Worm (Caenorhabditis elegans) whole organism, L3 larva: ENCODE measurements around the gene col-174.

Source experiments
- R02D3.7 ChIP-seq: fragments of 150-350 bp; optimal IDR thresholded peaks from 2 replicates; lab custom pipeline; 2014; ENCODE audit warnings: missing biosample characterization, missing genetic modification characterization
- ama-1 ChIP-seq: fragments of 150-350 bp; optimal IDR thresholded peaks from 2 replicates; lab custom pipeline; 2018
- ceh-82 ChIP-seq: fragments of 150-350 bp; optimal IDR thresholded peaks from 2 replicates; lab custom pipeline; 2014; ENCODE audit warnings: missing biosample characterization, missing genetic modification characterization
- ceh-9 ChIP-seq: sonication (generic microtip); optimal IDR thresholded peaks from 2 replicates; lab custom pipeline; 2018; ENCODE audit warnings: missing biosample characterization, missing genetic modification characterization
- daf-12 ChIP-seq: fragments of 150-350 bp; optimal IDR thresholded peaks from 2 replicates; lab custom pipeline; 2014; ENCODE audit warnings: missing biosample characterization, missing genetic modification reagents, missing genetic modification characterization
- egl-27 ChIP-seq: sonication (generic microtip); optimal IDR thresholded peaks from 4 replicates; lab custom pipeline; 2017; ENCODE audit warnings: missing biosample characterization, missing genetic modification reagents, missing genetic modification characterization
- nhr-11 ChIP-seq: fragments of 150-350 bp; optimal IDR thresholded peaks from 2 replicates; lab custom pipeline; 2014; ENCODE audit warnings: missing biosample characterization, missing genetic modification characterization
- nhr-28 ChIP-seq: fragments of 150-350 bp; optimal IDR thresholded peaks from 2 replicates; lab custom pipeline; 2014; ENCODE audit warnings: missing biosample characterization, missing genetic modification characterization
- nhr-77 ChIP-seq: fragments of 150-350 bp; optimal IDR thresholded peaks from 2 replicates; lab custom pipeline; 2014; ENCODE audit warnings: missing biosample characterization, missing genetic modification characterization
- tbx-2 ChIP-seq: sonication (generic microtip); optimal IDR thresholded peaks from 2 replicates; lab custom pipeline; 2016; ENCODE audit warnings: mild to moderate bottlenecking, missing genetic modification characterization, missing compliant biosample characterization
- unc-62 ChIP-seq: fragments of 150-350 bp; sonication (generic microtip); optimal IDR thresholded peaks from 4 replicates; lab custom pipeline; 2014; ENCODE audit warnings: missing biosample characterization, missing genetic modification reagents, missing genetic modification characterization
- ztf-11 ChIP-seq: fragments of 150-350 bp; optimal IDR thresholded peaks from 2 replicates; lab custom pipeline; 2014; ENCODE audit warnings: missing biosample characterization, missing genetic modification characterization

DNA sequence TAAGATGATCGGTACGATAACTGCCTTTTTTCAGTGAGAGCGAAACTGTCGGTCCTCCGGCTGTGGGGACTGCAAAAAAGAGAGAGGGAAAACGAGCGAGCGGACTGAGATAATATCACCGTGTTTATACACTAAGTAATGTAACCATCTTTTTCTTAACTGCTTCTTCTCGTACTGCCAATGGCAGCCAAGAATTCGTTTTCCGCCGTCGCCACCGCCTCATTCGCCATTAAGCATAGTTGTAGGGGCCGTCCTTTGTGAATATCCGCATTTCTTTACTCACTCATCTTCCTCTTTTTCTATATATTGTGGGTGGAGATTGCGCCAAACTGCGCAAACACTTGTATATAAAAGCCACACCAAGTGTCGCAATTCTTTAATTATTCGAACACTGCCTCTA, at the start of gene col-174:
- TF ChIP-seq nhr-11 (tag; lab: Kevin White, UChicago) (no peak), nhr-28 (tag; lab: Kevin White, UChicago) (no peak), tbx-2 (tag; lab: Kevin White, UChicago) (no peak), ceh-9 (tag; lab: Kevin White, UChicago) (no peak), ceh-82 (tag; lab: Kevin White, UChicago) (no peak), daf-12 (tag; lab: Kevin White, UChicago) (no peak), nhr-77 (tag; lab: Kevin White, UChicago) (no peak), ama-1 (no peak), unc-62 (GFP tag; lab: Kevin White, UChicago) (no peak), ztf-11 (tag; lab: Kevin White, UChicago) (no peak), egl-27 (tag; lab: Kevin White, UChicago) (no peak), R02D3.7 (tag; lab: Kevin White, UChicago) (no peak)
